Worm (Caenorhabditis elegans) whole organism, mixed stage, embryonic: Measurements from ENCODE around the gene C54E10.3.

Experiments
- elt-1 ChIP-seq: sonication (generic microtip); optimal IDR thresholded peaks from 2 replicates; lab custom pipeline; 2017; ENCODE audit warnings: missing genetic modification characterization, mild to moderate bottlenecking, missing compliant biosample characterization, antibody characterized with exemption, moderate library complexity, borderline replicate concordance; ENCODE audit not compliant: insufficient read depth
- lin-13 ChIP-seq: fragments of 150-350 bp; optimal IDR thresholded peaks from 2 replicates; lab custom pipeline; 2014; ENCODE audit warnings: missing biosample characterization, missing genetic modification characterization
- unc-62 ChIP-seq: fragments of 150-350 bp; optimal IDR thresholded peaks from 2 replicates; lab custom pipeline; 2014; ENCODE audit warnings: missing biosample characterization, missing genetic modification reagents, missing genetic modification characterization

DNA sequence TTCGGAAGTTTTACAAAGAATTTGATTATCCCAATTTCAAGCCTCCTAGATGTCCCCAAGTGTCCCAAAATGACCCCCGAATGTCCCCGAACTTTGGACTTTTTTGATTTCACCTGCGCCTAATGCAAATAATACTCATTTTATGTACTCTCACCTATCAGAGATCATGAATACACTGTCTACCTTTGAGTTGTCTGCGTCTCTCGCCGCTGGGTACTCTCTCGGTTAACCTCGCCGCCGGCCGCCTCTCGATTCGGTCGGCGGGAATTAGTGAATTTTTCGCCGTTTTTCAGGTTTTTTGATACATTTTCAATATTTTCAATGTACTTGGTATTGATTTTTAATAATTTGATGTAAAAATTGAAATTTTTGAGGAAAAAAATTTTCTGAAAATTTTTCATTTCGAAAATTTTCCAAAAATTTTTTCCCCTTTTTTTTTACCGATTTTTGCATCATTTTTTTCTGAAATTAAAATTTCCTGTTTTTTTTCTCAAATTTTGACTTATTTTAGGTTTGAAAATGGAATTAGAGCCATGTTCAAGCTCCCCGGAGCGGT, 28.1 kb downstream of the C54E10.3 start, which contains the start of gene nhr-65:
- TF ChIP-seq lin-13 (tag; lab: Kevin White, UChicago) (no peak), elt-1 (no peak), unc-62 (GFP tag; lab: Kevin White, UChicago) (no peak)
